ENCODE assay signal across 1 fruit fly cellular context in the genomic region with DNA sequence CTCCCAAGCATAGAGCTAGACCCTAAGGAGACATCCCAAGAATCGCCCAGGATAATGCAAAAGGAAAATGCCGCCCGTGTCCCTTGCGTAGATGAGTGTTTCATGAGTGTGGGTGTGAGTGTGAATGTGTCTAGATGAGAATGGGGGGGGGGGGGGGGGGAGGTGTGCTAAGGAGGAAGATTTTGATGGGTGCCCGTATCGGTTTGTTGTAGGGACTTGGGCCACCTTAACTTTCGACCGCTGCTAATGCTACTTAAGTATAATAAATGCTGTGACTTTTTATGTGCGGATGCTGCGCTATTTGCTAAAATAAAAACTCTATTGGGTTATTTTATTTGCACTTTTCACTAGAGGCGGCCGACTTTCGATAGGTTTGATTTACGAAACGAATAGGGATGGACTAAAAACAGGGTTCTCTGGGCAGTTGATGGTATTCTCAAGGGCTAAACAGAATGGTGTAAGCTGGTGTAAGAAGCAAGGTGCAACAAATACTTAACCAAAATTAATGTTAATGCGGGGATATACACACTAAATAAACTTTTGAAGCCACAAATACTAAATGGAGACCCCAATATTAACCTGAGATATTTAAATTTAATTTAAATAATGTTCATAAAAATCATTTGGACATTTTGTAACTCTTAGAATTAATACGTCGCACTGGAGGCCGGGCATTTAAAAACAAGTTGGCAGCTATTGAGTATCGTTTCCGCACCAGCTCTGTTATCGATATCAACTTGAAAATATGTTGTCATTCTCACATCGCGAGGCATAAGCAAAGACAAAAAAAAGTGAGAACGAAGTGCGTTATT.
TF ChIP-seq lines count a peak whose summit lies in the region.

A gene (minus strand): TSS at position 407 of the 812 bp plus-strand sequence.
A gene (plus strand): TSS at position 786 of the 812 bp plus-strand sequence.

TF ChIP-seq in whole organism, embryonic, 481 proteins besides CTCF, POLR2A, EP300 and RAD21 (continued from another document and continues in another):
- TF ChIP-seq fd3F (GFP tag; optimal IDR thresholded peaks at IDR 0.05; lab: Kevin White, UChicago): peak; percentile 94
- TF ChIP-seq Eip74EF (GFP tag; optimal IDR thresholded peaks at IDR 0.05; lab: Kevin White, UChicago): peak in 1 of 2 experiments; percentile 75
- TF ChIP-seq emc (GFP tag; optimal IDR thresholded peaks at IDR 0.05; lab: Kevin White, UChicago): peak; percentile 77
- TF ChIP-seq BEAF-32 (GFP tag; optimal IDR thresholded peaks at IDR 0.05; lab: Kevin White, UChicago): peak; percentile 92
- TF ChIP-seq CG7987 (GFP tag; optimal IDR thresholded peaks at IDR 0.05; lab: Kevin White, UChicago): peak; percentile 62
- TF ChIP-seq cad (GFP tag; optimal IDR thresholded peaks at IDR 0.05; lab: Kevin White, UChicago): no peak
- TF ChIP-seq CG12104 (GFP tag; optimal IDR thresholded peaks at IDR 0.05; lab: Kevin White, UChicago): peak; percentile 92
- TF ChIP-seq Abd-B (GFP tag; optimal IDR thresholded peaks at IDR 0.05; lab: Kevin White, UChicago): peak; percentile 96
- peak; percentile 16 for TF ChIP-seq TFAM (GFP tag; optimal IDR thresholded peaks at IDR 0.05; lab: Kevin White, UChicago)
- peak; percentile 97 for TF ChIP-seq Gug (GFP tag; IDR thresholded peaks at IDR 0.05; lab: Robert Waterston, UW)
- peak; percentile 44 for TF ChIP-seq nau (GFP tag; optimal IDR thresholded peaks at IDR 0.05; lab: Kevin White, UChicago)
- peak; percentile 91 for TF ChIP-seq vfl (GFP tag; optimal IDR thresholded peaks at IDR 0.05; lab: Kevin White, UChicago)
- TF ChIP-seq sc (optimal IDR thresholded peaks at IDR 0.05; lab: Kevin White, UChicago): no peak
- peak; percentile 74 for TF ChIP-seq sc (GFP tag; optimal IDR thresholded peaks at IDR 0.05; lab: Kevin White, UChicago)
- TF ChIP-seq CG14667 (GFP tag; IDR thresholded peaks at IDR 0.05; lab: Robert Waterston, UW): peak; percentile 90
- peak; percentile 98 for TF ChIP-seq sens (GFP tag; lab: Kevin White, UChicago)
- no peak for TF ChIP-seq tna (GFP tag; IDR thresholded peaks at IDR 0.05; lab: Robert Waterston, UW; ENCODE audit: partially characterized antibody)
- TF ChIP-seq ro (GFP tag; IDR thresholded peaks at IDR 0.05; lab: Robert Waterston, UW): peak; percentile 74
- TF ChIP-seq CG12391 (tag; optimal IDR thresholded peaks at IDR 0.05; lab: Kevin White, UChicago): peak; percentile 94
- TF ChIP-seq Dek (tag; optimal IDR thresholded peaks at IDR 0.05; lab: Kevin White, UChicago): peak; percentile 91
- peak; percentile 39; the same call in 1 of the 3 replicates for TF ChIP-seq Doc3 (GFP tag; IDR thresholded peaks at IDR 0.05; lab: Robert Waterston, UW; ENCODE audit: partially characterized antibody)
- TF ChIP-seq CG9215 (GFP tag; IDR thresholded peaks at IDR 0.05; lab: Robert Waterston, UW): peak; percentile 96
- no peak for TF ChIP-seq sima (GFP tag; optimal IDR thresholded peaks at IDR 0.05; lab: Kevin White, UChicago)
- TF ChIP-seq Sry-β (GFP tag; optimal IDR thresholded peaks at IDR 0.05; lab: Kevin White, UChicago): no peak
- peak; percentile 96 for TF ChIP-seq gem (tag; optimal IDR thresholded peaks at IDR 0.05; lab: Kevin White, UChicago)
- peak; percentile 84 for TF ChIP-seq CG8089 (GFP tag; optimal IDR thresholded peaks at IDR 0.05; lab: Kevin White, UChicago)
- TF ChIP-seq chm (GFP tag; IDR thresholded peaks at IDR 0.05; lab: Robert Waterston, UW): peak; percentile 35; the same call in 1 of the 2 replicates
- TF ChIP-seq dm (GFP tag; optimal IDR thresholded peaks at IDR 0.05; lab: Kevin White, UChicago): peak; percentile 77
- TF ChIP-seq Hr78 (GFP tag; optimal IDR thresholded peaks at IDR 0.05; lab: Kevin White, UChicago): no peak
- peak; percentile 35; the same call in 1 of the 3 replicates for TF ChIP-seq CG34224 (GFP tag; IDR thresholded peaks at IDR 0.05; lab: Robert Waterston, UW; ENCODE audit: partially characterized antibody)
- TF ChIP-seq Hey (tag; optimal IDR thresholded peaks at IDR 0.05; lab: Kevin White, UChicago): peak; percentile 76
- TF ChIP-seq CG8765 (GFP tag; IDR thresholded peaks at IDR 0.05; lab: Robert Waterston, UW): peak; percentile 72
- peak; percentile 95 for TF ChIP-seq NfI (GFP tag; optimal IDR thresholded peaks at IDR 0.05; lab: Kevin White, UChicago)
- TF ChIP-seq CG4617 (GFP tag; optimal IDR thresholded peaks at IDR 0.05; lab: Kevin White, UChicago; ENCODE audit: borderline replicate concordance): peak; percentile 76
- TF ChIP-seq CG12942 (GFP tag; optimal IDR thresholded peaks at IDR 0.05; lab: Kevin White, UChicago): peak; percentile 90
- TF ChIP-seq Awh (GFP tag; IDR thresholded peaks at IDR 0.05; lab: Robert Waterston, UW): peak; percentile 67
- peak; percentile 84 for TF ChIP-seq ems (GFP tag; optimal IDR thresholded peaks at IDR 0.05; lab: Kevin White, UChicago)
- TF ChIP-seq CG17912 (GFP tag; optimal IDR thresholded peaks at IDR 0.05; lab: Kevin White, UChicago): peak; percentile 62
- peak; percentile 91 for TF ChIP-seq CG10366 (GFP tag; IDR thresholded peaks at IDR 0.05; lab: Robert Waterston, UW)
- TF ChIP-seq CG10321 (GFP tag; IDR thresholded peaks at IDR 0.05; lab: Robert Waterston, UW): peak; percentile 34; the same call in 1 of the 2 replicates
- peak; percentile 74 for TF ChIP-seq CG1603 (tag; optimal IDR thresholded peaks at IDR 0.05; lab: Kevin White, UChicago)
- TF ChIP-seq Optix (GFP tag; IDR thresholded peaks at IDR 0.05; lab: Robert Waterston, UW): peak; percentile 81
- peak; percentile 94 for TF ChIP-seq Rfx (GFP tag; IDR thresholded peaks at IDR 0.05; lab: Robert Waterston, UW)
- peak; percentile 92 for TF ChIP-seq cato (GFP tag; optimal IDR thresholded peaks at IDR 0.05; lab: Kevin White, UChicago; ENCODE audit: borderline replicate concordance)
- peak; percentile 90 for TF ChIP-seq unpg (GFP tag; optimal IDR thresholded peaks at IDR 0.05; lab: Kevin White, UChicago)
- peak; percentile 85; the same call in 2 of the 3 replicates for TF ChIP-seq CG6175 (GFP tag; IDR thresholded peaks at IDR 0.05; lab: Robert Waterston, UW)
- peak; percentile 95 for TF ChIP-seq Hsf (GFP tag; optimal IDR thresholded peaks at IDR 0.05; lab: Kevin White, UChicago)
- TF ChIP-seq Six4 (GFP tag; optimal IDR thresholded peaks at IDR 0.05; lab: Kevin White, UChicago): peak; percentile 85
- TF ChIP-seq CG11247 (GFP tag; IDR thresholded peaks at IDR 0.05; lab: Robert Waterston, UW): peak; percentile 90
- TF ChIP-seq jumu (GFP tag; optimal IDR thresholded peaks at IDR 0.05; lab: Kevin White, UChicago): peak; percentile 87
- 0 out of 2 replicates have a peak, but pooled peaks have one; percentile 20 for TF ChIP-seq CG1024 (GFP tag; IDR thresholded peaks at IDR 0.05; lab: Robert Waterston, UW)
- peak; percentile 43 for TF ChIP-seq CG7271 (tag; optimal IDR thresholded peaks at IDR 0.05; lab: Kevin White, UChicago)
- TF ChIP-seq Dref (GFP tag; IDR thresholded peaks at IDR 0.05; lab: Robert Waterston, UW): peak; percentile 70
- peak; percentile 66 for TF ChIP-seq unc-4 (GFP tag; IDR thresholded peaks at IDR 0.05; lab: Robert Waterston, UW; ENCODE audit: partially characterized antibody)
- peak; percentile 89 for TF ChIP-seq CG17829 (tag; optimal IDR thresholded peaks at IDR 0.05; lab: Kevin White, UChicago)
- peak; percentile 98 for TF ChIP-seq CG6689 (GFP tag; IDR thresholded peaks at IDR 0.05; lab: Robert Waterston, UW)
- peak; percentile 92 to 95 for TF ChIP-seq dpn (GFP tag; optimal IDR thresholded peaks at IDR 0.05; lab: Kevin White, UChicago)
- TF ChIP-seq CG2712 (tag; optimal IDR thresholded peaks at IDR 0.05; lab: Kevin White, UChicago): peak; percentile 91
- TF ChIP-seq danr (GFP tag; IDR thresholded peaks at IDR 0.05; lab: Robert Waterston, UW): peak; percentile 83
- TF ChIP-seq CG6854 (GFP tag; optimal IDR thresholded peaks at IDR 0.05; lab: Kevin White, UChicago): peak; percentile 25
- TF ChIP-seq Ets65A (GFP tag; lab: Kevin White, UChicago): peak; percentile 99
- peak; percentile 81 for TF ChIP-seq CG32767 (GFP tag; IDR thresholded peaks at IDR 0.05; lab: Robert Waterston, UW)
- peak; percentile 67 for TF ChIP-seq CG16779 (GFP tag; IDR thresholded peaks at IDR 0.05; lab: Robert Waterston, UW)
- TF ChIP-seq sr (GFP tag; IDR thresholded peaks at IDR 0.05; lab: Robert Waterston, UW): peak; percentile 16; the same call in 1 of the 3 replicates
- peak; percentile 87 for TF ChIP-seq CG9876 (GFP tag; optimal IDR thresholded peaks at IDR 0.05; lab: Kevin White, UChicago)
- peak; percentile 62 for TF ChIP-seq Side (GFP tag; optimal IDR thresholded peaks at IDR 0.05; lab: Kevin White, UChicago)
- peak; percentile 65; the same call in 2 of the 3 replicates for TF ChIP-seq CG16813 (GFP tag; IDR thresholded peaks at IDR 0.05; lab: Robert Waterston, UW; ENCODE audit: partially characterized antibody)
- TF ChIP-seq CG10543 (GFP tag; optimal IDR thresholded peaks at IDR 0.05; lab: Kevin White, UChicago): peak; percentile 96
- peak; percentile 72 for TF ChIP-seq YL-1 (GFP tag; optimal IDR thresholded peaks at IDR 0.05; lab: Kevin White, UChicago)
- TF ChIP-seq CrebB (tag; optimal IDR thresholded peaks at IDR 0.05; lab: Kevin White, UChicago): peak; percentile 61
- TF ChIP-seq CG2678 (tag; optimal IDR thresholded peaks at IDR 0.05; lab: Kevin White, UChicago): peak; percentile 94
- peak; percentile 45 for TF ChIP-seq salm (tag; optimal IDR thresholded peaks at IDR 0.05; lab: Kevin White, UChicago)
- peak; percentile 64 for TF ChIP-seq tap (tag; optimal IDR thresholded peaks at IDR 0.05; lab: Kevin White, UChicago)
- TF ChIP-seq D19A (tag; optimal IDR thresholded peaks at IDR 0.05; lab: Kevin White, UChicago): peak; percentile 79
- peak; percentile 84 for TF ChIP-seq maf-S (GFP tag; optimal IDR thresholded peaks at IDR 0.05; lab: Kevin White, UChicago)
- TF ChIP-seq CG11723 (GFP tag; optimal IDR thresholded peaks at IDR 0.05; lab: Kevin White, UChicago): peak; percentile 87
- peak; percentile 23 for TF ChIP-seq psq (GFP tag; optimal IDR thresholded peaks at IDR 0.05; lab: Kevin White, UChicago)
- peak; percentile 96 for TF ChIP-seq MESR4 (GFP tag; optimal IDR thresholded peaks at IDR 0.05; lab: Kevin White, UChicago)
- peak in 1 of 3 experiments; percentile 89 for TF ChIP-seq lola (GFP tag; optimal IDR thresholded peaks at IDR 0.05; lab: Kevin White, UChicago)
- TF ChIP-seq lab (GFP tag; optimal IDR thresholded peaks at IDR 0.05; lab: Kevin White, UChicago): peak; percentile 90
- peak; percentile 77 for TF ChIP-seq CG15011 (GFP tag; optimal IDR thresholded peaks at IDR 0.05; lab: Kevin White, UChicago)
- peak; percentile 89 for TF ChIP-seq wdn (GFP tag; IDR thresholded peaks at IDR 0.05; lab: Robert Waterston, UW)
- TF ChIP-seq gcm (GFP tag; optimal IDR thresholded peaks at IDR 0.05; lab: Kevin White, UChicago): peak; percentile 67
- TF ChIP-seq Gsc (GFP tag; IDR thresholded peaks at IDR 0.05; lab: Robert Waterston, UW): peak; percentile 77
- peak; percentile 81 for TF ChIP-seq ap (GFP tag; IDR thresholded peaks at IDR 0.05; lab: Robert Waterston, UW)
- peak; percentile 27 for TF ChIP-seq Neu2 (GFP tag; optimal IDR thresholded peaks at IDR 0.05; lab: Kevin White, UChicago; ENCODE audit: borderline replicate concordance)
- TF ChIP-seq Dad (GFP tag; optimal IDR thresholded peaks at IDR 0.05; lab: Kevin White, UChicago): peak; percentile 82
- TF ChIP-seq kay (GFP tag; optimal IDR thresholded peaks at IDR 0.05; lab: Kevin White, UChicago): peak; percentile 76
- TF ChIP-seq eve (GFP tag; optimal IDR thresholded peaks at IDR 0.05; lab: Kevin White, UChicago): peak in 1 of 2 experiments; percentile 25
- peak; percentile 87 for TF ChIP-seq CG31224 (GFP tag; IDR thresholded peaks at IDR 0.05; lab: Robert Waterston, UW)
- TF ChIP-seq pnt (GFP tag; optimal IDR thresholded peaks at IDR 0.05; lab: Kevin White, UChicago): peak; percentile 85
- no peak for TF ChIP-seq D (optimal IDR thresholded peaks at IDR 0.05; lab: Kevin White, UChicago)
- TF ChIP-seq D (GFP tag; optimal IDR thresholded peaks at IDR 0.05; lab: Kevin White, UChicago): peak; percentile 80
- peak; percentile 68 for TF ChIP-seq ftz-f1 (GFP tag; optimal IDR thresholded peaks at IDR 0.05; lab: Kevin White, UChicago)
- peak; percentile 60 for TF ChIP-seq CG10959 (GFP tag; IDR thresholded peaks at IDR 0.05; lab: Robert Waterston, UW)
- no peak for TF ChIP-seq prd (optimal IDR thresholded peaks at IDR 0.05; lab: Kevin White, UChicago)
- TF ChIP-seq prd (GFP tag; IDR thresholded peaks at IDR 0.05; lab: Robert Waterston, UW): peak; percentile 96
- TF ChIP-seq hbn (GFP tag; IDR thresholded peaks at IDR 0.05; lab: Robert Waterston, UW; ENCODE audit: partially characterized antibody): no peak
- peak; percentile 88 for TF ChIP-seq ssp (GFP tag; IDR thresholded peaks at IDR 0.05; lab: Robert Waterston, UW)
- peak; percentile 95 for TF ChIP-seq CG6272 (GFP tag; IDR thresholded peaks at IDR 0.05; lab: Robert Waterston, UW)
- TF ChIP-seq CG17568 (GFP tag; optimal IDR thresholded peaks at IDR 0.05; lab: Kevin White, UChicago): no peak
- TF ChIP-seq CG14441 (GFP tag; IDR thresholded peaks at IDR 0.05; lab: Robert Waterston, UW): peak; percentile 93
- peak; percentile 80 for TF ChIP-seq toy (GFP tag; IDR thresholded peaks at IDR 0.05; lab: Robert Waterston, UW)
- peak; percentile 85 for TF ChIP-seq CG12769 (tag; optimal IDR thresholded peaks at IDR 0.05; lab: Kevin White, UChicago)
- TF ChIP-seq Atf3 (GFP tag; optimal IDR thresholded peaks at IDR 0.05; lab: Kevin White, UChicago): peak; percentile 85
- peak; percentile 81 for TF ChIP-seq schlank (tag; optimal IDR thresholded peaks at IDR 0.05; lab: Kevin White, UChicago)
- TF ChIP-seq Hmr (GFP tag; optimal IDR thresholded peaks at IDR 0.05; lab: Kevin White, UChicago): peak; percentile 93
- peak; percentile 57 for TF ChIP-seq eyg (GFP tag; optimal IDR thresholded peaks at IDR 0.05; lab: Kevin White, UChicago)
- peak; percentile 94 for TF ChIP-seq B-H2 (GFP tag; optimal IDR thresholded peaks at IDR 0.05; lab: Kevin White, UChicago)
- peak; percentile 53 for TF ChIP-seq CG12236 (GFP tag; optimal IDR thresholded peaks at IDR 0.05; lab: Kevin White, UChicago)
- TF ChIP-seq esg (GFP tag; conservative IDR thresholded peaks at IDR 0.05; lab: Robert Waterston, UW): peak; percentile 93
- TF ChIP-seq ind (GFP tag; optimal IDR thresholded peaks at IDR 0.05; lab: Kevin White, UChicago): peak; percentile 96
- TF ChIP-seq az2 (GFP tag; optimal IDR thresholded peaks at IDR 0.05; lab: Kevin White, UChicago): peak; percentile 91
- peak; percentile 64 for TF ChIP-seq E2f2 (GFP tag; IDR thresholded peaks at IDR 0.05; lab: Robert Waterston, UW)
- no peak for TF ChIP-seq bigmax (GFP tag; optimal IDR thresholded peaks at IDR 0.05; lab: Kevin White, UChicago)
- TF ChIP-seq Aef1 (GFP tag; IDR thresholded peaks at IDR 0.05; lab: Robert Waterston, UW): peak; percentile 90
- peak; percentile 92 for TF ChIP-seq sob (GFP tag; IDR thresholded peaks at IDR 0.05; lab: Robert Waterston, UW)
- TF ChIP-seq Nf-YB (GFP tag; optimal IDR thresholded peaks at IDR 0.05; lab: Kevin White, UChicago): peak; percentile 69
